Worm (Caenorhabditis elegans) whole organism, L1 larva: ENCODE measurements around the gene hpo-10.

ENCODE experiments used
- alr-1 ChIP-seq: fragments of 200-800 bp; sonication (Bioruptor generic); optimal IDR thresholded peaks from 2 replicates; lab custom pipeline; 2018; ENCODE audit warnings: borderline replicate concordance, mild to moderate bottlenecking, missing genetic modification characterization, missing compliant biosample characterization
- blmp-1 ChIP-seq: fragments of 150-350 bp; optimal IDR thresholded peaks from 2 replicates; lab custom pipeline; 2014; ENCODE audit warnings: missing biosample characterization, missing genetic modification characterization
- ceh-63 ChIP-seq: fragments of 200-800 bp; sonication (Bioruptor generic); optimal IDR thresholded peaks from 2 replicates; lab custom pipeline; 2018; ENCODE audit warnings: mild to moderate bottlenecking, missing genetic modification characterization, missing compliant biosample characterization
- egl-27 ChIP-seq, 2 experiments: fragments of 150-350 bp in 1 of 2; sonication (generic microtip); optimal IDR thresholded peaks; 3 replicates each; lab custom pipeline; 2017 to 2018; ENCODE audit warnings: missing biosample characterization in 2 of 2, missing genetic modification characterization in 2 of 2, missing genetic modification reagents in 2 of 2
- fos-1 ChIP-seq: fragments of 150-350 bp; optimal IDR thresholded peaks from 2 replicates; lab custom pipeline; 2014; ENCODE audit warnings: missing biosample characterization, missing genetic modification characterization
- lin-35 ChIP-seq, 2 experiments: fragments of 150-350 bp; optimal IDR thresholded peaks; 2 replicates each; lab custom pipeline; 2014; ENCODE audit warnings: missing biosample characterization in 2 of 2, missing genetic modification characterization in 2 of 2, missing genetic modification reagents in 2 of 2
- lin-39 ChIP-seq: fragments of 150-350 bp; optimal IDR thresholded peaks from 2 replicates; lab custom pipeline; 2014; ENCODE audit warnings: missing biosample characterization, missing genetic modification reagents, missing genetic modification characterization
- nhr-12 ChIP-seq: sonication (generic microtip); optimal IDR thresholded peaks from 2 replicates; lab custom pipeline; 2017; ENCODE audit warnings: missing biosample characterization, missing genetic modification characterization
- nhr-76 ChIP-seq: sonication (generic microtip); optimal IDR thresholded peaks from 2 replicates; lab custom pipeline; 2017; ENCODE audit warnings: missing biosample characterization, missing genetic modification characterization
- pag-3 ChIP-seq: sonication (generic microtip); optimal IDR thresholded peaks from 2 replicates; lab custom pipeline; 2017; ENCODE audit warnings: missing genetic modification characterization, mild to moderate bottlenecking, missing compliant biosample characterization, antibody characterized with exemption, borderline replicate concordance; ENCODE audit not compliant: insufficient read depth
- unc-130 ChIP-seq: fragments of 150-350 bp; optimal IDR thresholded peaks from 2 replicates; lab custom pipeline; 2017; ENCODE audit warnings: missing biosample characterization, missing genetic modification characterization, inconsistent platforms
- ztf-11 ChIP-seq, 2 experiments: sonication (generic microtip); optimal IDR thresholded peaks; 2 replicates each; lab custom pipeline; 2016 to 2017; ENCODE audit warnings: missing genetic modification characterization in 2 of 2, missing biosample characterization in 1 of 2, missing compliant biosample characterization in 1 of 2

- no peak for TF ChIP-seq ztf-11 (tag; optimal IDR thresholded peaks at IDR 0.05; lab: Kevin White, UChicago)
- no peak for TF ChIP-seq ceh-63 (GFP tag; lab: Kevin White, UChicago)
- TF ChIP-seq pag-3 (tag; lab: Kevin White, UChicago): no peak
- TF ChIP-seq nhr-12 (tag; lab: Kevin White, UChicago): no peak
- TF ChIP-seq alr-1 (tag; lab: Kevin White, UChicago): no peak
- no peak for TF ChIP-seq egl-27 (tag; optimal IDR thresholded peaks at IDR 0.05; lab: Kevin White, UChicago)
- TF ChIP-seq fos-1 (tag; lab: Kevin White, UChicago): no peak
- no peak for TF ChIP-seq unc-130 (tag; lab: Kevin White, UChicago)
- TF ChIP-seq nhr-76 (tag; lab: Kevin White, UChicago): no peak
- TF ChIP-seq lin-39: no peak
- TF ChIP-seq blmp-1 (tag; lab: Kevin White, UChicago): no peak
- no peak for TF ChIP-seq lin-35 (GFP tag; optimal IDR thresholded peaks at IDR 0.05; lab: Kevin White, UChicago)
These were observed 16.6 kb downstream of the hpo-10 start, which contains the start of gene pxl-1 for ce11 chrIII:5895913-5896312.
